Fruit fly (Drosophila melanogaster): ENCODE measurements around the gene Tango10.
A peak's percentile ranks its signal among the peaks of the same experiment; 100 is the strongest.

The Tango10 gene

dm6 chrX:11715263-11715659 lies 4.8 kb upstream of the Tango10 start, which contains the start of gene Amun (continued):
- TF ChIP-seq ara (GFP tag; IDR thresholded peaks at IDR 0.05) = 0 out of 2 replicates have a peak, but pooled peaks have one; percentile 12
- TF ChIP-seq gro (GFP tag; optimal IDR thresholded peaks at IDR 0.05) = peak; percentile 2
- no peak for TF ChIP-seq Sry-β (GFP tag; optimal IDR thresholded peaks at IDR 0.05)
- no peak for TF ChIP-seq CG3163 (GFP tag; optimal IDR thresholded peaks at IDR 0.05)
- TF ChIP-seq CG3065 (GFP tag; optimal IDR thresholded peaks at IDR 0.05) = no peak
- no peak for TF ChIP-seq lbe (GFP tag; optimal IDR thresholded peaks at IDR 0.05)
- no peak for TF ChIP-seq Ets97D (GFP tag; optimal IDR thresholded peaks at IDR 0.05)
- no peak for TF ChIP-seq BEAF-32 (GFP tag; optimal IDR thresholded peaks at IDR 0.05)
- no peak for TF ChIP-seq CG10274 (GFP tag; optimal IDR thresholded peaks at IDR 0.05)
- no peak for TF ChIP-seq CG30020 (tag; optimal IDR thresholded peaks at IDR 0.05)
- no peak for TF ChIP-seq prd (optimal IDR thresholded peaks at IDR 0.05)
- peak; percentile 45 for TF ChIP-seq prd (GFP tag; IDR thresholded peaks at IDR 0.05)
- TF ChIP-seq dmrt99B (tag; optimal IDR thresholded peaks at IDR 0.05) = no peak
- TF ChIP-seq Deaf1 (tag; optimal IDR thresholded peaks at IDR 0.05) = no peak
- TF ChIP-seq chm (GFP tag; IDR thresholded peaks at IDR 0.05) = no peak
- no peak for TF ChIP-seq bcd (GFP tag; optimal IDR thresholded peaks at IDR 0.05)
- no peak for TF ChIP-seq Dfd (GFP tag; optimal IDR thresholded peaks at IDR 0.05)
- TF ChIP-seq CG3847 (GFP tag; IDR thresholded peaks at IDR 0.05) = 0 out of 2 replicates have a peak, but pooled peaks have one; percentile 13
- TF ChIP-seq fd3F (GFP tag; optimal IDR thresholded peaks at IDR 0.05) = no peak
- no peak for TF ChIP-seq CG3407 (GFP tag; optimal IDR thresholded peaks at IDR 0.05)
- TF ChIP-seq Gsc (GFP tag; IDR thresholded peaks at IDR 0.05) = no peak
- TF ChIP-seq abd-A (tag; optimal IDR thresholded peaks at IDR 0.05) = no peak
- no peak for TF ChIP-seq onecut (GFP tag; IDR thresholded peaks at IDR 0.05)
- no peak for TF ChIP-seq Sox100B (GFP tag; optimal IDR thresholded peaks at IDR 0.05)
- no peak for TF ChIP-seq Dp (GFP tag; optimal IDR thresholded peaks at IDR 0.05)
- no peak for TF ChIP-seq sna (GFP tag; IDR thresholded peaks at IDR 0.05; ENCODE audit: partially characterized antibody)
- TF ChIP-seq CG16813 (GFP tag; IDR thresholded peaks at IDR 0.05; ENCODE audit: partially characterized antibody) = no peak
- peak; percentile 32; the same call in 1 of the 2 replicates for TF ChIP-seq klu (GFP tag; IDR thresholded peaks at IDR 0.05)
- TF ChIP-seq CG12391 (tag; optimal IDR thresholded peaks at IDR 0.05) = peak; percentile 4
- no peak for TF ChIP-seq Asciz (GFP tag; optimal IDR thresholded peaks at IDR 0.05)
- TF ChIP-seq Taf1 (GFP tag; IDR thresholded peaks at IDR 0.05) = peak; percentile 20; the same call in 1 of the 2 replicates
- no peak for TF ChIP-seq z (GFP tag; IDR thresholded peaks at IDR 0.05)
- TF ChIP-seq corto (GFP tag; optimal IDR thresholded peaks at IDR 0.05) = no peak
- no peak for TF ChIP-seq CG17186 (GFP tag; optimal IDR thresholded peaks at IDR 0.05)
- peak; percentile 13 for TF ChIP-seq HHEX (GFP tag; optimal IDR thresholded peaks at IDR 0.05)
- peak; percentile 50 for TF ChIP-seq CG30403 (GFP tag; optimal IDR thresholded peaks at IDR 0.05)
- peak; percentile 72; the same call in 3 of the 4 replicates for TF ChIP-seq Gug (GFP tag; IDR thresholded peaks at IDR 0.05)
- no peak for TF ChIP-seq gsb (GFP tag; IDR thresholded peaks at IDR 0.05)
- TF ChIP-seq CG7928 (GFP tag; optimal IDR thresholded peaks at IDR 0.05) = no peak
- TF ChIP-seq Hr3 (GFP tag; optimal IDR thresholded peaks at IDR 0.05) = no peak
- TF ChIP-seq unpg (GFP tag; optimal IDR thresholded peaks at IDR 0.05) = no peak
- no peak for TF ChIP-seq NC2β (GFP tag; optimal IDR thresholded peaks at IDR 0.05)
- TF ChIP-seq CG12236 (GFP tag; optimal IDR thresholded peaks at IDR 0.05) = no peak
- TF ChIP-seq CG8359 (GFP tag; optimal IDR thresholded peaks at IDR 0.05; ENCODE audit: borderline replicate concordance) = no peak
- TF ChIP-seq CG10147 (GFP tag; optimal IDR thresholded peaks at IDR 0.05) = no peak
- no peak for TF ChIP-seq stc (GFP tag; IDR thresholded peaks at IDR 0.05)
- no peak for TF ChIP-seq otp (GFP tag; IDR thresholded peaks at IDR 0.05)
- peak; percentile 90 for TF ChIP-seq Ets65A (GFP tag)
- no peak for TF ChIP-seq CG18011 (GFP tag; optimal IDR thresholded peaks at IDR 0.05)
- peak; percentile 51 for TF ChIP-seq lilli (GFP tag; optimal IDR thresholded peaks at IDR 0.05)
- no peak for TF ChIP-seq CG10267 (tag; optimal IDR thresholded peaks at IDR 0.05)
